Fruit fly (Drosophila melanogaster): Measurements from ENCODE around the gene CG9737.

DNA sequence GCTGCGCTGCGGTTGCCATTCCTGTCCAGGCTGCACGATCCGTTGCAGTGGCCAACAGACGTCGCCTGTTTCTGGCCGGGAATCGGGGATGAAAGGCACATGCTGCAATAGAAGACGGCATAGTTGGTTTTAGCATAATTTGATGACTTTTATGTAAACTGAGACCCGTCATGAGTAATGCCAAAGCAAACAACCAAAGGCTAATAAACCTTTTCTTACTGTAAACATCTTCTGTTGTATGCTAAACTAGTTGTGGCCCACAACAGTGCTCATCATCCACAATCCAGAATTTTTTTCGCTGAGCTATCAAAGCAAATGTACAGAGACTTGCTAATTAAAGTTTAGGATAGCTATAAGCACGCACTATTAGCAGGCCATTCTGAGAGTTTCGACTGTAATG is 44.3 kb downstream of the CG9737 start:
- TF ChIP-seq CG8119 (GFP tag; IDR thresholded peaks at IDR 0.05) = no peak
- TF ChIP-seq Hr39 (GFP tag; optimal IDR thresholded peaks at IDR 0.05) = no peak
- no peak for TF ChIP-seq CG11902 (GFP tag; optimal IDR thresholded peaks at IDR 0.05)
- no peak for TF ChIP-seq Blimp-1 (GFP tag; optimal IDR thresholded peaks at IDR 0.05)
- TF ChIP-seq Sox14 (GFP tag; optimal IDR thresholded peaks at IDR 0.05) = no peak
- no peak for TF ChIP-seq Smox (GFP tag; optimal IDR thresholded peaks at IDR 0.05)
- TF ChIP-seq fd85E (GFP tag; optimal IDR thresholded peaks at IDR 0.05) = no peak
- TF ChIP-seq CG16779 (tag; optimal IDR thresholded peaks at IDR 0.05) = no peak

All from whole organism, prepupa.